Fruit fly (Drosophila melanogaster) whole organism, wandering third instar larva: ENCODE results near the gene CG32249.

Experiments used
- Abd-B ChIP-seq: fragments of >200 bp; optimal IDR thresholded peaks from 2 replicates; lab custom pipeline; 2017; ENCODE audit warnings: missing biosample characterization, missing genetic modification characterization
- CG9705 ChIP-seq: fragments of 200-800 bp; sonication (Bioruptor generic); optimal IDR thresholded peaks from 2 replicates; lab custom pipeline; 2018; ENCODE audit warnings: missing biosample characterization, mild to moderate bottlenecking, missing genetic modification characterization
- Dif ChIP-seq: fragments of 200-275, 200-300 bp; sonication (Bioruptor generic); optimal IDR thresholded peaks from 2 replicates; lab custom pipeline; 2018; ENCODE audit warnings: missing biosample characterization, missing genetic modification characterization; ENCODE audit not compliant: partially characterized antibody
- Myc ChIP-seq: fragments of >200 bp; optimal IDR thresholded peaks from 2 replicates; lab custom pipeline; 2017
- N ChIP-seq: fragments of >200 bp; optimal IDR thresholded peaks from 2 replicates; lab custom pipeline; 2018; ENCODE audit warnings: missing biosample characterization, missing external identifiers, missing genetic modification characterization
- OdsH ChIP-seq: fragments of 200-800 bp; sonication (Bioruptor generic); optimal IDR thresholded peaks from 2 replicates; lab custom pipeline; 2016; ENCODE audit warnings: missing biosample characterization, mild to moderate bottlenecking, missing genetic modification characterization
- Sp1 ChIP-seq: fragments of 200-800 bp; sonication (Bioruptor generic); optimal IDR thresholded peaks from 3 replicates; lab custom pipeline; 2019; ENCODE audit warnings: missing biosample characterization, mild to moderate bottlenecking, missing genetic modification characterization, moderate library complexity
- Vsx2 ChIP-seq: fragments of 200-300, 225-300 bp; sonication (Bioruptor generic); optimal IDR thresholded peaks from 2 replicates; lab custom pipeline; 2018; ENCODE audit warnings: missing biosample characterization, missing genetic modification characterization; ENCODE audit not compliant: partially characterized antibody
- brk ChIP-seq: fragments of 200-800 bp; sonication (Bioruptor generic); optimal IDR thresholded peaks from 2 replicates; lab custom pipeline; 2016; ENCODE audit warnings: missing biosample characterization, mild to moderate bottlenecking, missing genetic modification characterization
- ey ChIP-seq: fragments of 200-800 bp; sonication (Bioruptor generic); optimal IDR thresholded peaks from 2 replicates; lab custom pipeline; 2016; ENCODE audit warnings: missing biosample characterization, missing genetic modification characterization
- pan ChIP-seq: fragments of >200 bp; optimal IDR thresholded peaks from 2 replicates; lab custom pipeline; 2017
- sage ChIP-seq: fragments of 200-800 bp; sonication (Bioruptor generic); optimal IDR thresholded peaks from 2 replicates; lab custom pipeline; 2016; ENCODE audit warnings: missing biosample characterization, mild to moderate bottlenecking, missing genetic modification characterization
- usp ChIP-seq: fragments of >200 bp; optimal IDR thresholded peaks from 2 replicates; lab custom pipeline; 2017; ENCODE audit warnings: missing biosample characterization, missing genetic modification characterization

dm6 chr3L:4431111-4431730 lies 38.6 kb upstream of the CG32249 start:
- TF ChIP-seq Abd-B (GFP tag; lab: Kevin White, UChicago), result no peak
- TF ChIP-seq OdsH, result no peak
- TF ChIP-seq Vsx2, result no peak
- TF ChIP-seq Dif (GFP tag; lab: Kevin White, UChicago), result no peak
- TF ChIP-seq Sp1 (GFP tag; lab: Kevin White, UChicago), result no peak
- no peak for TF ChIP-seq usp
- TF ChIP-seq N (GFP tag; lab: Kevin White, UChicago), result no peak
- no peak for TF ChIP-seq brk (GFP tag; lab: Kevin White, UChicago)
- TF ChIP-seq sage (GFP tag; lab: Kevin White, UChicago), result no peak
- no peak for TF ChIP-seq CG9705 (GFP tag; lab: Kevin White, UChicago)
- TF ChIP-seq ey, result no peak
- TF ChIP-seq pan (lab: Kevin White, UChicago), result no peak
- TF ChIP-seq Myc (lab: Kevin White, UChicago), result no peak
